Worm (Caenorhabditis elegans) whole organism, early embryonic: ENCODE measurements around the gene dylt-2.
A peak's percentile ranks its signal among the peaks of the same experiment; 100 is the strongest.

Source experiments
- F13C5.2 ChIP-seq: sonication (generic microtip); optimal IDR thresholded peaks from 2 replicates; lab custom pipeline; 2017; ENCODE audit warnings: mild to moderate bottlenecking, missing genetic modification characterization, inconsistent platforms, missing compliant biosample characterization
- ama-1 ChIP-seq: fragments of 150-350 bp; optimal IDR thresholded peaks from 2 replicates; lab custom pipeline; 2014
- hmg-4 ChIP-seq: fragments of 200-800 bp; sonication (Bioruptor generic); optimal IDR thresholded peaks from 2 replicates; lab custom pipeline; 2018; ENCODE audit warnings: mild to moderate bottlenecking, missing genetic modification characterization, missing compliant biosample characterization
- pes-1 ChIP-seq: fragments of 200-800 bp; sonication (Bioruptor generic); IDR thresholded peaks from 2 replicates; pipeline ENCODE4 v1.3.6; 2022; ENCODE audit warnings: missing genetic modification reagents, missing genetic modification characterization, missing compliant biosample characterization
- tbx-37 ChIP-seq: fragments of 200-800 bp; sonication (Bioruptor generic); conservative IDR thresholded peaks from 2 replicates; pipeline ENCODE4 v1.3.6; 2022; ENCODE audit warnings: missing genetic modification reagents, missing genetic modification characterization, missing compliant biosample characterization

ce11 chrX:8969111-8970048 is 29.4 kb upstream of the dylt-2 start:
- TF ChIP-seq pes-1 (GFP tag; lab: Robert Waterston, UW), result no peak; the same call in 1 of the 2 replicates
- TF ChIP-seq tbx-37, result 0 out of 2 replicates have a peak, but pooled peaks have one; percentile 20
- no peak for TF ChIP-seq hmg-4 (GFP tag; lab: Kevin White, UChicago)
- no peak for TF ChIP-seq F13C5.2 (tag; lab: Kevin White, UChicago)
- TF ChIP-seq ama-1 (lab: Kevin White, UChicago), result no peak
